Worm (Caenorhabditis elegans) whole organism, young adult: Measurements from ENCODE around the gene rei-2.

Experiments used
- F10E7.11 ChIP-seq: sonication (generic microtip); optimal IDR thresholded peaks from 2 replicates; lab custom pipeline; 2017; ENCODE audit warnings: mild to moderate bottlenecking, missing genetic modification characterization, moderate library complexity, missing compliant biosample characterization
- ama-1 ChIP-seq, 3 experiments: fragments of 150-350 bp in 1 of 3; sonication (generic microtip) in 2 of 3; optimal IDR thresholded peaks; 2 replicates each; lab custom pipeline; 2014 to 2018; ENCODE audit warnings: missing biosample characterization in 2 of 3, missing genetic modification characterization in 2 of 3, missing genetic modification reagents in 2 of 3
- aptf-2 ChIP-seq: fragments of 200-800 bp; sonication (Bioruptor generic); conservative IDR thresholded peaks from 2 replicates; pipeline ENCODE4 v1.3.6; 2022; ENCODE audit warnings: missing genetic modification reagents, missing genetic modification characterization, missing compliant biosample characterization
- ceh-27 ChIP-seq: fragments of 200-800 bp; sonication (Bioruptor generic); optimal IDR thresholded peaks from 2 replicates; lab custom pipeline; 2018; ENCODE audit warnings: mild to moderate bottlenecking, missing genetic modification characterization, moderate library complexity, missing compliant biosample characterization
- ets-4 ChIP-seq: fragments of 200-800 bp; sonication (Bioruptor generic); optimal IDR thresholded peaks from 2 replicates; lab custom pipeline; 2018; ENCODE audit warnings: mild to moderate bottlenecking, missing genetic modification characterization, missing compliant biosample characterization
- him-1 ChIP-seq: sonication (generic microtip); optimal IDR thresholded peaks from 2 replicates; lab custom pipeline; 2016; ENCODE audit warnings: missing genotype, missing genetic modification reagents, missing genetic modification characterization, missing compliant biosample characterization
- lin-26 ChIP-seq: fragments of 200-800 bp; sonication (Bioruptor generic); IDR thresholded peaks from 2 replicates; pipeline ENCODE4 v1.3.6; 2022; ENCODE audit warnings: missing genetic modification reagents, missing genetic modification characterization, missing compliant biosample characterization
- pha-4 ChIP-seq: fragments of 150-350 bp; sonication (generic microtip); optimal IDR thresholded peaks from 2 replicates; lab custom pipeline; 2014; ENCODE audit warnings: missing biosample characterization, missing genetic modification reagents, missing genetic modification characterization
- unc-130 ChIP-seq: sonication (generic microtip); optimal IDR thresholded peaks from 2 replicates; lab custom pipeline; 2016; ENCODE audit warnings: missing genetic modification reagents, missing genetic modification characterization, missing compliant biosample characterization

ce11 chrX:1093154-1093553 is 5.2 kb upstream of the rei-2 start:
- no peak for TF ChIP-seq aptf-2 (GFP tag; lab: Robert Waterston, UW)
- peak; percentile 61; the same call in 1 of the 2 replicates for TF ChIP-seq lin-26 (GFP tag; lab: Robert Waterston, UW)
- TF ChIP-seq ama-1 (optimal IDR thresholded peaks at IDR 0.05; lab: Kevin White, UChicago) = no peak
- peak in 1 of 2 experiments; percentile 67 for TF ChIP-seq ama-1 (GFP tag; optimal IDR thresholded peaks at IDR 0.05; lab: Kevin White, UChicago)
- no peak for TF ChIP-seq ets-4 (GFP tag; lab: Kevin White, UChicago)
- peak; percentile 75 for TF ChIP-seq ceh-27 (GFP tag; lab: Kevin White, UChicago)
- no peak for TF ChIP-seq unc-130 (GFP tag; lab: Kevin White, UChicago)
- TF ChIP-seq him-1 (tag; lab: Kevin White, UChicago) = no peak
- peak; percentile 26 for TF ChIP-seq pha-4 (tag; lab: Kevin White, UChicago)
- no peak for TF ChIP-seq F10E7.11 (tag; lab: Kevin White, UChicago)
